Worm (Caenorhabditis elegans) whole organism, early embryonic: ENCODE measurements around the gene C29E4.15.
A peak's percentile ranks its signal among the peaks of the same experiment; 100 is the strongest.
"Not testable (repeated sequence)": the region's sequence is repeated elsewhere in the genome, so short reads cannot be mapped to it uniquely, and the experiment has no call there.

Source experiments
- B0310.2 ChIP-seq: sonication (generic microtip); optimal IDR thresholded peaks from 2 replicates; lab custom pipeline; 2016; ENCODE audit warnings: mild to moderate bottlenecking, missing genetic modification characterization, missing compliant biosample characterization
- F13C5.2 ChIP-seq: sonication (generic microtip); optimal IDR thresholded peaks from 2 replicates; lab custom pipeline; 2017; ENCODE audit warnings: mild to moderate bottlenecking, missing genetic modification characterization, inconsistent platforms, missing compliant biosample characterization
- aly-1 ChIP-seq: sonication (generic microtip); optimal IDR thresholded peaks from 2 replicates; lab custom pipeline; 2016; ENCODE audit warnings: missing genetic modification characterization, missing compliant biosample characterization
- ama-1 ChIP-seq: fragments of 150-350 bp; optimal IDR thresholded peaks from 2 replicates; lab custom pipeline; 2014
- ceh-13 ChIP-seq: fragments of 200-800 bp; sonication (Bioruptor generic); optimal IDR thresholded peaks from 2 replicates; lab custom pipeline; 2018; ENCODE audit warnings: mild to moderate bottlenecking, missing genetic modification characterization, missing compliant biosample characterization
- ceh-36 ChIP-seq: sonication (generic microtip); optimal IDR thresholded peaks from 2 replicates; lab custom pipeline; 2016; ENCODE audit warnings: missing genetic modification characterization, inconsistent platforms, missing compliant biosample characterization
- ets-7 ChIP-seq: sonication (generic microtip); optimal IDR thresholded peaks from 2 replicates; lab custom pipeline; 2016; ENCODE audit warnings: missing genotype, missing genetic modification characterization, missing compliant biosample characterization
- flt-1 ChIP-seq: fragments of 200-800 bp; sonication (Bioruptor generic); IDR thresholded peaks from 2 replicates; pipeline ENCODE4 v1.3.6; 2022; ENCODE audit warnings: missing genetic modification characterization, missing compliant biosample characterization
- hmbx-1 ChIP-seq: sonication (generic microtip); optimal IDR thresholded peaks from 2 replicates; lab custom pipeline; 2016; ENCODE audit warnings: mild to moderate bottlenecking, missing genetic modification characterization, missing compliant biosample characterization
- hmg-4 ChIP-seq: fragments of 200-800 bp; sonication (Bioruptor generic); optimal IDR thresholded peaks from 2 replicates; lab custom pipeline; 2018; ENCODE audit warnings: mild to moderate bottlenecking, missing genetic modification characterization, missing compliant biosample characterization
- hnd-1 ChIP-seq: sonication (generic microtip); optimal IDR thresholded peaks from 2 replicates; lab custom pipeline; 2016; ENCODE audit warnings: missing genetic modification characterization, missing compliant biosample characterization
- pes-1 ChIP-seq: fragments of 200-800 bp; sonication (Bioruptor generic); IDR thresholded peaks from 2 replicates; pipeline ENCODE4 v1.3.6; 2022; ENCODE audit warnings: missing genetic modification reagents, missing genetic modification characterization, missing compliant biosample characterization
- scrt-1 ChIP-seq: fragments of 200-800 bp; sonication (Bioruptor generic); IDR thresholded peaks from 2 replicates; pipeline ENCODE4 v1.3.6; 2022; ENCODE audit warnings: missing genetic modification characterization, missing compliant biosample characterization
- sea-1 ChIP-seq: fragments of 200-800 bp; sonication (Bioruptor generic); conservative IDR thresholded peaks from 2 replicates; pipeline ENCODE4 v1.3.6; 2022; ENCODE audit warnings: missing genetic modification characterization, missing compliant biosample characterization
- tbx-11 ChIP-seq: fragments of 200-800 bp; sonication (Bioruptor generic); IDR thresholded peaks from 2 replicates; pipeline ENCODE4 v1.3.6; 2022; ENCODE audit warnings: missing genetic modification characterization, missing compliant biosample characterization
- tbx-37 ChIP-seq: fragments of 200-800 bp; sonication (Bioruptor generic); conservative IDR thresholded peaks from 2 replicates; pipeline ENCODE4 v1.3.6; 2022; ENCODE audit warnings: missing genetic modification reagents, missing genetic modification characterization, missing compliant biosample characterization
- tra-4 ChIP-seq: sonication (generic microtip); optimal IDR thresholded peaks from 2 replicates; lab custom pipeline; 2017; ENCODE audit warnings: missing genetic modification characterization, missing compliant biosample characterization

C29E4.15 gene

DNA sequence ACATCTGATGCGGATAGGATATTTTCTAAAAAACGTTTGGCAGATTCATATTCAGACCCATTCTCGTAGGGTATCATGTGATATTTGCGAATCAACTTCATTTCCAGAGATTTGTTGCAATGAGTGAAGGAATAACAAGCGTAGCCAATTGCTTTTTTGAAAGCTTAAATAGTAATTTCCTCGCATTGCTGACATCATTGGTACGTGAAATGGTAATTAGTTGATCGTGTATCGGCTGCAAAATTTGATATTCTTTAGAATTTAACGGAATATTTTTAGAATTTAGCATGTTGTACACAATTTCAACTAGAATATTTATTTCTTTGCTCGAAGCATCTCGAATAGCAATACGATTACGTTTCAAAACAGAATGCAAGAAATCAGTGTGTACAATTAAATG is 10.2 kb downstream of the C29E4.15 start, which contains the start of gene F54H12.4:
TSS of gene F54H12.4 (minus strand) at position 101 of the 400 bp plus-strand sequence.
- TF ChIP-seq hmbx-1 (tag; lab: Kevin White, UChicago); ceh-13 (GFP tag; lab: Kevin White, UChicago); tbx-37 (GFP tag; lab: Robert Waterston, UW): not testable (repeated sequence)

DNA sequence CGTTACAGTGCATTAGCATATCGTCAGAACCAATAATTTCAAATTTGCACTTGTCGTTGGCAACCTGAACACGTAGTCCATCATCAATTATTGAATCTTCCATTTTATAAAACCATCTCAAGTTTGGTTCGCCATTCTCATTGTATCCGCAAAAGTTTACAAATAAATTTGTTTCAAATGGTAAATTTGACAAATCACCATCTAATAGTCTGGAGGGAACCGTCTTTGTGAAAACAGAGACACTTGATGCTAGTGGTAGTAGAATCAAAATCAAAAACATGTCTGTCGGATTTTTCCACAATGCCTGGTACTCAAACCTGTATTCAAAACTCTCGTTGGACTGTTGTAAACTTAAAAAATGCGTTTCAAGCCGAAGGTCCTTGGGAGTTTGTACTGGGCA is 11.9 kb downstream of the C29E4.15 start, which contains the start of gene F54H12.2:
TSS of gene F54H12.2 (plus strand) at position 301 of the 400 bp plus-strand sequence.
- TF ChIP-seq sea-1 (GFP tag; lab: Robert Waterston, UW); tbx-37 (GFP tag; lab: Robert Waterston, UW); B0310.2 (tag; lab: Kevin White, UChicago): not testable (repeated sequence)

DNA sequence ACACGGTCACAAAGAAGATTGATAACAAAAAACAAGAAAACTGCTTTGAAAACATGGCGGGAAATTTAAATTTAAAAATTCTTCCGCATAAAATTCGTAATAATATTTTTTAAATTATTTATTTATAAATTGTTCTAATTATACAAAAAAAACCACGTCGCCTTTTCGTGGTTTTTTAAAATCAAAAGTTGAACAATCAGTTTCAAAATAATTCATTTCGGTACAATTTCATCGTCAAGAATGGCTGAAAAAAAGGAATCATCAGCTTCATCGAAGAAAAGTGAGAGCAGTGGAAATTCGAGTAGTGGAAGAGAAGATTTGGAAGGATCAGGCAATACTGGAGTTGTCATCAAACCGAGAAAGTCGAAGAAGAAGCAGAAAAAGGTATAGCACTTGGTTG is 16.7 kb downstream of the C29E4.15 start, which contains the start of the genes F54H12.8 and F54H12.7:
TSS of gene F54H12.8 (minus strand) at position 101 of the 400 bp plus-strand sequence.
TSS of gene F54H12.7 (plus strand) at position 229 of the 400 bp plus-strand sequence.
- TF ChIP-seq hmbx-1 (tag; lab: Kevin White, UChicago) (no peak), ets-7 (tag; lab: Kevin White, UChicago) (no peak), aly-1 (tag; lab: Kevin White, UChicago) (no peak), flt-1 (GFP tag; lab: Robert Waterston, UW) (no peak), hnd-1 (no peak), pes-1 (GFP tag; lab: Robert Waterston, UW) (no peak), B0310.2 (tag; lab: Kevin White, UChicago) (no peak), ama-1 (lab: Kevin White, UChicago) (no peak), sea-1 (GFP tag; lab: Robert Waterston, UW) (no peak), scrt-1 (GFP tag; lab: Robert Waterston, UW) (no peak), tbx-37 (GFP tag; lab: Robert Waterston, UW) (no peak), ceh-13 (GFP tag; lab: Kevin White, UChicago) (no peak), hmg-4 (GFP tag; lab: Kevin White, UChicago) (no peak), F13C5.2 (tag; lab: Kevin White, UChicago) (no peak), tra-4 (no peak)

DNA sequence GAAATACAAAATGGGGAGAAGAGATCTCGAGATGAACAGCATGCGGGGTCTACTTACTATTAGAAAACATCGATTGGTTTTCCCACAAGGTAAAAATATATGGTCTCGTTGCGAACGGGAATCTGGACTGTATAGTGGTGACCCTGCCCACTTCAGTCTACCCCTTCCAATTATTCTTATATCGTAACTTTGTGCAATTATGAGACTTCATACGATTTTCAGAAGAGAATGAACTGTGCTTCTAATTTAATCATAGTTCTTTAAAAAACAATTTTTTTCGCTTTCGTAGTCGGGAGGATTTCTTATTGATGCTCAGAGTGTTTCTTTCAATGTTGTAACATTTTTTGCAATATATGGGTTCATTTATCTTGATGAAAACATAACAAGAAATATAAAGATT is 19.6 kb downstream of the C29E4.15 start, which contains the start of gene F54H12.5:
TSS of gene F54H12.5 (minus strand) at position 101 of the 400 bp plus-strand sequence.
- TF ChIP-seq tbx-37 (GFP tag; lab: Robert Waterston, UW): no peak
- no peak for TF ChIP-seq ama-1 (lab: Kevin White, UChicago)
- TF ChIP-seq B0310.2 (tag; lab: Kevin White, UChicago): no peak
- TF ChIP-seq scrt-1 (GFP tag; lab: Robert Waterston, UW): no peak
- no peak for TF ChIP-seq hnd-1
- TF ChIP-seq aly-1 (tag; lab: Kevin White, UChicago): no peak
- TF ChIP-seq hmg-4 (GFP tag; lab: Kevin White, UChicago): no peak
- no peak for TF ChIP-seq ceh-36 (tag; lab: Kevin White, UChicago)
- TF ChIP-seq tra-4: no peak

DNA sequence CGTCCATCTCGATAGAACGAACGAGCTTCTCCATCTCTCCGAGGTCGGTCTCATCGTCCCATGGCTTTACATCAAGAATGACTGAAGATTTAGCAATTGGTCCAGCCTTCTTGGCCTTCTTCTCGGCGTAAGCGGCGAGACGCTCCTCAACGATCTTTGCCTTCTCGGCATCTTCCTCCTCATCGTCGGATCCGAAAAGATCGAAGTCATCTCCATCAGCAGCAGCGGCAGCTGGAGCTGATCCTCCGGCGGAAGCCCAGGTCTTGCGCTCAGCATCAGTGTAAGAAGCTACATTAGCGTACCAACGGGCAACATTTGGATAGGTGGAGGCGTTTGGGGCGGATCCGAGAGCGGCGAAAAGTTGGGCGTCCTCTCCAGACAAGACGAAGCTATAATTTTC is 20.3 kb downstream of the C29E4.15 start:
- TF ChIP-seq tra-4: no peak
- TF ChIP-seq F13C5.2 (tag; lab: Kevin White, UChicago): no peak
- TF ChIP-seq B0310.2 (tag; lab: Kevin White, UChicago): no peak
- TF ChIP-seq scrt-1 (GFP tag; lab: Robert Waterston, UW): no peak
- TF ChIP-seq pes-1 (GFP tag; lab: Robert Waterston, UW): no peak
- no peak for TF ChIP-seq ets-7 (tag; lab: Kevin White, UChicago)
- no peak for TF ChIP-seq aly-1 (tag; lab: Kevin White, UChicago)
- no peak for TF ChIP-seq flt-1 (GFP tag; lab: Robert Waterston, UW)
- no peak for TF ChIP-seq tbx-11 (GFP tag; lab: Robert Waterston, UW)
- no peak for TF ChIP-seq hnd-1
- TF ChIP-seq sea-1 (GFP tag; lab: Robert Waterston, UW): no peak

DNA sequence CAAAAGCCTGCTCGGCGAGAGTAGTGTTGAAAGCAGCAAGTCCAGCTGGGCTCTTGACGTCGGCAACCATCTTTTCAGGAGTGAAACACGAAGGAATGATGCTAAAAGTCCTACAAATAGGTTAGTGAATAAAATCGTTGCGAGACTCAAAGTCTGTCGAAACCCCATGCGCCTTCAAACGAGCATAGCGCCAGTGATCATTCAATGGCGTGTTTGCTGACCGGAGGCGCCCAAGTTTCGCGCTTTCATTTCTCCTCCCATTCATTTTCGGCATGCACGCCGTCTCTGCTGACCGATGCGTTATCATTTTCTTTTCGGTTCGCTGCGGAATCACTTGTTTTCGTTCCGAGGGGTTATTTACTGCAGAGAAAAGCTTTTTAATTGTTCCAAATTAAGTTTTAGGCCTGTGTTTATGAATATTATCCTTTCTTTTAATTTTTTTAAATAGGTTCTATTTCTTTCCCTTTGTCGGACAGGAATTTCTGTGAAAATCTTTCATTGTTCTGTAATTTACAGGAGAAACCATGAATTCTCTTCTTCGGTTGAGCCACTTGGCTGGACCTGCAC is 20.9 kb downstream of the C29E4.15 start, which contains the start of the genes eef-1B.1 and aco-2:
TSS of gene eef-1B.1 (minus strand) at position 186 of the 567 bp plus-strand sequence.
TSS of gene aco-2 (plus strand) at position 517 of the 567 bp plus-strand sequence.
- TF ChIP-seq F13C5.2 (tag; lab: Kevin White, UChicago) (peak; percentile 44), ets-7 (tag; lab: Kevin White, UChicago) (no peak)

DNA sequence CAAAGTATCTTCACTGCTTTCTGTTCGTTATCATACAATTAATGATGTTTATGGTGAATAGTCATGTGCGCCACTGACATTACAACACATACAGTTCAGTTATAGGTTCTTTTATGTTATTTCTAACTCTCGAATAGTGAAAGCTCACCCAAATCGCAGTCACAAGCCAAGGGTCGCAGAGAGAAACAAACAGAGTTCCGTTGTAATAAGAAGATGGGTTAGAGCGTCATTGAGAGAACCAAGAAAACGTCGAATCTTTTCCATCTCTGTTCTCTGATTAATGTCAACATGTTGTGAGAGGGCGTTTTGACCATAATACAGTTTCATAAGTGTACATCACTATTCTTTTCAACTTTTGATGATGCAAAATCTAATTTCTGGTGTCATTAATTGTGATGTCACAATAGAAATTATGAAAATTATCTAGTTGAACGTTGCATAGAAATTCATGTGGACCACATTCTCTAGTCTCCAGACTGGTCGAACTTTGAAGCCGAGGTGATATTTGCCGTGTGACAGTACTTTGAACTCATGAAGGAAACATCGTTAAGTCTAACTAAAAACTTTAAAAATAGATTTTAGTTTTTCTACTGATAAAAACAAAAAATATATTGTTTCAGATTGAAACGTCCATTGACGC is 21.7 kb downstream of the C29E4.15 start:
- TF ChIP-seq ceh-36 (tag; lab: Kevin White, UChicago) (no peak), tbx-37 (GFP tag; lab: Robert Waterston, UW) (no peak), B0310.2 (tag; lab: Kevin White, UChicago) (no peak), ama-1 (lab: Kevin White, UChicago) (no peak), tbx-11 (GFP tag; lab: Robert Waterston, UW) (no peak), ets-7 (tag; lab: Kevin White, UChicago) (no peak)

DNA sequence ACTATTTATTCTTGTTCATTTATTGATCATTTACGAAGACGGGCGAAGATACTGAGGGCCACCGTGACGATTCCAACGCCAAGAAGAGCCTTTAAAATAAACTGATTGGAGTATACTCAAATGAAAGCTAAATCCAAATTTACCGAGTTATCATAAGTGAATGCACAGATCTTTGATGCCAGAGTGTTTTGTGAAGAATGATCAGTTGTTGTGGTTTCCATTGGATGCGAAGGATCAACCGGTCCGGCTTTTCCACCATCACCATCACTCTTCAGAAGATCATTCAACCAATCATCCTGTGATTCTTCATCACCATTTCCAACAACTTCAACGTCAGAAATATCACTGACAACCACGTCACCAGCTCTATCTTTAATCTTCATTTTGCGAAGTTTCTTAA is 24.8 kb downstream of the C29E4.15 start:
- no peak for TF ChIP-seq hnd-1
- TF ChIP-seq tbx-11 (GFP tag; lab: Robert Waterston, UW): no peak
- TF ChIP-seq flt-1 (GFP tag; lab: Robert Waterston, UW): no peak
